Worm (Caenorhabditis elegans): ENCODE results near the gene Y55H10A.2.
A peak's percentile ranks its signal among the peaks of the same experiment; 100 is the strongest.

The Y55H10A.2 gene

DNA sequence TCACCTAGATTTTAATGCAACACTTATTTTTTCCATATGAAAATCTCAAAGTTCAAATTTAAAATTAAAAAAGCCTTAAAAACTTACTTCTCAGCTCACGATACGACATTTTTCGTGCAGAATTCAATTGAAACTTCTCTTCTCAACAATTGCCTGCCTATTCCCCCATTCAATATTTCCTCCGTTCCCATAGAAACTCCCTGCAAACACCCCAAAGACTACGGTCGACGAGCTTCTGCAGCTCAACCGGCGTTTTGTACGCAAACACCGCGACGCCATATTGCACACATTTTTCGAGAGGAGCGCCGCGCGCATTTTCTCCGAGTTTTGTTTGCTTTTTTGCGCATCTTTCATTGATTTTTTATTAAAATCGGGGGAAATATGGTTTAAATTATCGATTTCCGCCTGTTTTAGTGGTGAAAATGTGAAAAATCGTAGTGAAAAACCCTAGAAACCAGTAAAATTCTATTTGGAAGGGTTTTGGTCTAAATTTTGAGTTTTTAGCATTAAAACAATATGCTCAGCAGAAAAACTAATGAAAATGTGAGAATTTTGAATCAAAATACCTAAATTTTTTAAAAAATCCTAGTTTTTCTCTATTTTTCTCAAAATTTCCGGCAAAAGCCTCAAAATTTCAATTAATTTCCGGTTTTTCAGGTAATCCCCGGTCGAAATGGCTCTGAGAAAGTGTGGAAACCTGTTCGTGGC lies 35.8 kb downstream of the Y55H10A.2 start, which contains the start of the genes dyf-3 and pdhb-1 (continued):
- no peak for TF ChIP-seq lin-14 (GFP tag; optimal IDR thresholded peaks at IDR 0.05)
- no peak for TF ChIP-seq elt-2 (tag; optimal IDR thresholded peaks at IDR 0.05)
- TF ChIP-seq ceh-63 (GFP tag; optimal IDR thresholded peaks at IDR 0.05): no peak
- TF ChIP-seq ztf-11 (tag; optimal IDR thresholded peaks at IDR 0.05): no peak
- no peak for TF ChIP-seq nhr-20 (tag; optimal IDR thresholded peaks at IDR 0.05)
- peak; percentile 46 to 61 for TF ChIP-seq efl-1 (optimal IDR thresholded peaks at IDR 0.05)
- peak; percentile 56 to 94 for TF ChIP-seq efl-1 (GFP tag; optimal IDR thresholded peaks at IDR 0.05 in 1 of 2)
- TF ChIP-seq C16A3.4 (tag; optimal IDR thresholded peaks at IDR 0.05): no peak
- no peak for TF ChIP-seq unc-98 (GFP tag; IDR thresholded peaks at IDR 0.05)
- no peak for TF ChIP-seq hlh-17 (GFP tag; optimal IDR thresholded peaks at IDR 0.05; ENCODE audit: borderline replicate concordance)
- no peak for TF ChIP-seq ceh-8 (GFP tag; optimal IDR thresholded peaks at IDR 0.05)
- peak; percentile 41 for TF ChIP-seq tbx-2 (tag; optimal IDR thresholded peaks at IDR 0.05)
- TF ChIP-seq nhr-77 (tag; optimal IDR thresholded peaks at IDR 0.05): peak; percentile 29
- no peak for TF ChIP-seq egl-27 (tag; optimal IDR thresholded peaks at IDR 0.05)
- TF ChIP-seq ceh-82 (tag; optimal IDR thresholded peaks at IDR 0.05): peak in 1 of 3 experiments; percentile 48
- no peak for TF ChIP-seq ets-5 (GFP tag; IDR thresholded peaks at IDR 0.05)
- no peak for TF ChIP-seq alr-1 (tag; optimal IDR thresholded peaks at IDR 0.05; ENCODE audit: borderline replicate concordance)
- TF ChIP-seq sptf-1 (tag; optimal IDR thresholded peaks at IDR 0.05): no peak
- TF ChIP-seq nhr-47 (tag; optimal IDR thresholded peaks at IDR 0.05): no peak
- TF ChIP-seq irx-1 (tag; optimal IDR thresholded peaks at IDR 0.05): no peak
- TF ChIP-seq ceh-90 (tag; optimal IDR thresholded peaks at IDR 0.05): no peak
- no peak for TF ChIP-seq lin-39 (tag; optimal IDR thresholded peaks at IDR 0.05)
- no peak for TF ChIP-seq aha-1 (tag; optimal IDR thresholded peaks at IDR 0.05)
- TF ChIP-seq tlp-1 (tag; optimal IDR thresholded peaks at IDR 0.05): no peak
- TF ChIP-seq ama-1 (optimal IDR thresholded peaks at IDR 0.05): no peak
- no peak for TF ChIP-seq egl-13 (tag; optimal IDR thresholded peaks at IDR 0.05)
- no peak for TF ChIP-seq blmp-1 (tag; optimal IDR thresholded peaks at IDR 0.05)
- TF ChIP-seq lir-3 (tag; optimal IDR thresholded peaks at IDR 0.05; ENCODE audit: poor library complexity): no peak
- TF ChIP-seq elt-3 (tag; optimal IDR thresholded peaks at IDR 0.05): no peak
- peak; percentile 92 for TF ChIP-seq F16B12.6 (tag; optimal IDR thresholded peaks at IDR 0.05)
- TF ChIP-seq fkh-10 (GFP tag; optimal IDR thresholded peaks at IDR 0.05): peak; percentile 4
- TF ChIP-seq hlh-4 (tag; optimal IDR thresholded peaks at IDR 0.05): no peak
- no peak for TF ChIP-seq nhr-19 (GFP tag; conservative IDR thresholded peaks at IDR 0.05)
- TF ChIP-seq pax-3 (tag; optimal IDR thresholded peaks at IDR 0.05): no peak
- no peak for TF ChIP-seq nhr-84 (tag; optimal IDR thresholded peaks at IDR 0.05)
- TF ChIP-seq zag-1 (tag; optimal IDR thresholded peaks at IDR 0.05): no peak
- TF ChIP-seq pag-3 (tag; optimal IDR thresholded peaks at IDR 0.05; ENCODE audit: borderline replicate concordance, insufficient read depth): no peak
- no peak for TF ChIP-seq grh-1 (GFP tag; IDR thresholded peaks at IDR 0.05)
- no peak for TF ChIP-seq nhr-71 (tag; optimal IDR thresholded peaks at IDR 0.05)
- peak; percentile 88 to 97 for TF ChIP-seq lsy-2 (tag; optimal IDR thresholded peaks at IDR 0.05)
- TF ChIP-seq dsc-1 (tag; optimal IDR thresholded peaks at IDR 0.05): peak; percentile 16
- TF ChIP-seq skn-1 (tag; optimal IDR thresholded peaks at IDR 0.05): no peak
- TF ChIP-seq ceh-88 (GFP tag; IDR thresholded peaks at IDR 0.05): no peak
- TF ChIP-seq nhr-11 (tag; optimal IDR thresholded peaks at IDR 0.05): no peak
- no peak for TF ChIP-seq mef-2 (tag; optimal IDR thresholded peaks at IDR 0.05)
- TF ChIP-seq nhr-12 (tag; optimal IDR thresholded peaks at IDR 0.05): no peak
- TF ChIP-seq mep-1 (tag; optimal IDR thresholded peaks at IDR 0.05): peak; percentile 40
- peak in 1 of 2 experiments; percentile 37 for TF ChIP-seq mdl-1 (tag; optimal IDR thresholded peaks at IDR 0.05)
- TF ChIP-seq jun-1 (tag; optimal IDR thresholded peaks at IDR 0.05): no peak
- TF ChIP-seq nhr-85 (tag): peak; percentile 69
- no peak for TF ChIP-seq mab-9 (GFP tag; IDR thresholded peaks at IDR 0.05)
- no peak for TF ChIP-seq ces-1 (GFP tag; optimal IDR thresholded peaks at IDR 0.05)
- TF ChIP-seq ztf-4 (tag; optimal IDR thresholded peaks at IDR 0.05): no peak

Data from whole organism, L1 larva.